Worm (Caenorhabditis elegans): ENCODE measurements around the gene uaf-2.

DNA sequence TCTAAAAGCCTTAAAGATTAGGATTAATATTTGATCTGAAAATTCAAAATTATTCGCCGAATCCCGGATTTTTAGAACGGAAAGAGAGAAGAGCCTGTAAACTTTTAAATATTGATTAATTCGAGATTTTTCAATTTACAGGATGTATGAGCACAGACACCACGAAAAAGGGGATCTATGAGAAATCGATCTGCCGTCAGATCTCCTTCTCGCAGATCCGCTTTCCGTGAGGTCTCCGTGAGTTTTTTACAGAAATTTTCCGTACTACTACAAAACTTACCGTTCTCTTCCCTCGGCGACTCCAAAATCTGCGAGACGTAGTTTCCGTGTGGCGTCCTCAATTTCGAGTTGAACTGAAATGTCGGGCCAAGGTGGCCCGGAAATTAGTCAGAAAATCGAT is 10.4 kb downstream of the uaf-2 start:
- TF ChIP-seq T22C8.4 (GFP tag; IDR thresholded peaks at IDR 0.05) (peak; percentile 39; the same call in 1 of the 2 replicates), flt-1 (GFP tag; IDR thresholded peaks at IDR 0.05) (peak; percentile 78), klf-2 (GFP tag; conservative IDR thresholded peaks at IDR 0.05) (0 out of 2 replicates have a peak, but pooled peaks have one; percentile 51), ref-1 (GFP tag; conservative IDR thresholded peaks at IDR 0.05) (no peak), cog-1 (tag; optimal IDR thresholded peaks at IDR 0.05) (no peak), med-1 (GFP tag; optimal IDR thresholded peaks at IDR 0.05; ENCODE audit: insufficient read depth) (no peak), tab-1 (GFP tag; IDR thresholded peaks at IDR 0.05) (no peak), ztf-29 (GFP tag; IDR thresholded peaks at IDR 0.05) (no peak), ztf-23 (GFP tag; IDR thresholded peaks at IDR 0.05) (0 out of 2 replicates have a peak, but pooled peaks have one; percentile 33)

Data from whole organism, midembryonic.